Fruit fly (Drosophila melanogaster) whole organism, pupa: ENCODE data around the gene EndoU.

ENCODE experiments used
- CG10348 ChIP-seq: fragments of 200-800 bp; sonication (Bioruptor generic); IDR thresholded peaks from 2 replicates; pipeline ENCODE4 v1.3.6; 2022; ENCODE audit warnings: missing biosample characterization, missing genetic modification characterization
- CG12605 ChIP-seq: fragments of 200-800 bp; sonication (Bioruptor generic); IDR thresholded peaks from 2 replicates; pipeline ENCODE4 v1.3.6; 2022; ENCODE audit warnings: missing biosample characterization, missing genetic modification characterization
- CG13204 ChIP-seq: fragments of 200-800 bp; sonication (Bioruptor generic); optimal IDR thresholded peaks from 2 replicates; lab custom pipeline; 2018; ENCODE audit warnings: missing biosample characterization, mild to moderate bottlenecking, missing genetic modification characterization, moderate library complexity
- CG14655 ChIP-seq: fragments of 200-800 bp; sonication (Bioruptor generic); optimal IDR thresholded peaks from 3 replicates; lab custom pipeline; 2017; ENCODE audit warnings: mild to moderate bottlenecking, missing biosample characterization, missing genetic modification reagents, missing genetic modification characterization
- CG15710 ChIP-seq: fragments of 200-800 bp; sonication (Bioruptor generic); optimal IDR thresholded peaks from 2 replicates; lab custom pipeline; 2018; ENCODE audit warnings: missing biosample characterization, mild to moderate bottlenecking, missing genetic modification characterization, moderate library complexity
- CG17806 ChIP-seq: fragments of 200-800 bp; sonication (Bioruptor generic); optimal IDR thresholded peaks from 2 replicates; lab custom pipeline; 2018; ENCODE audit warnings: missing biosample characterization, mild to moderate bottlenecking, missing genetic modification characterization, moderate library complexity
- CG32121 ChIP-seq: fragments of 200-800 bp; sonication (Bioruptor generic); IDR thresholded peaks from 2 replicates; pipeline ENCODE4 v1.3.6; 2022; ENCODE audit warnings: missing biosample characterization, missing genetic modification characterization
- CG34367 ChIP-seq: fragments of 200-800 bp; sonication (Bioruptor generic); optimal IDR thresholded peaks from 2 replicates; lab custom pipeline; 2018; ENCODE audit warnings: missing biosample characterization, mild to moderate bottlenecking, missing genetic modification characterization
- CG4496 ChIP-seq: fragments of 200-800 bp; sonication (Bioruptor generic); IDR thresholded peaks from 3 replicates; pipeline ENCODE4 v1.3.6; 2022; ENCODE audit warnings: missing biosample characterization, missing genetic modification characterization
- CG8159 ChIP-seq: fragments of 200-800 bp; sonication (Bioruptor generic); optimal IDR thresholded peaks from 3 replicates; lab custom pipeline; 2018; ENCODE audit warnings: missing biosample characterization, mild to moderate bottlenecking, missing genetic modification characterization, moderate library complexity
- CG8301 ChIP-seq: fragments of 200-800 bp; sonication (Bioruptor generic); optimal IDR thresholded peaks from 2 replicates; lab custom pipeline; 2018; ENCODE audit warnings: missing biosample characterization, mild to moderate bottlenecking, missing genetic modification characterization
- CG9948 ChIP-seq: fragments of 200-800 bp; sonication (Bioruptor generic); optimal IDR thresholded peaks from 2 replicates; lab custom pipeline; 2018; ENCODE audit warnings: missing biosample characterization, mild to moderate bottlenecking, missing genetic modification characterization, moderate library complexity
- D1 ChIP-seq: fragments of 200-800 bp; sonication (Bioruptor generic); optimal IDR thresholded peaks from 2 replicates; lab custom pipeline; 2018; ENCODE audit warnings: missing biosample characterization, mild to moderate bottlenecking, missing genetic modification characterization, moderate library complexity
- EcR ChIP-seq: fragments of 200-800 bp; sonication (Bioruptor generic); optimal IDR thresholded peaks from 3 replicates; lab custom pipeline; 2019; ENCODE audit warnings: missing biosample characterization, missing genetic modification characterization, mild to moderate bottlenecking, moderate library complexity, missing genetic modification reagents
- Ets98B ChIP-seq: fragments of 200-800 bp; sonication (Bioruptor generic); IDR thresholded peaks from 2 replicates; pipeline ENCODE4 v1.3.6; 2022; ENCODE audit warnings: missing biosample characterization, missing genetic modification characterization
- Pif1A ChIP-seq: fragments of 200-800 bp; sonication (Bioruptor generic); optimal IDR thresholded peaks from 3 replicates; lab custom pipeline; 2016; ENCODE audit warnings: missing biosample characterization, missing genetic modification characterization
- Pif1B ChIP-seq: fragments of 200-800 bp; sonication (Bioruptor generic); optimal IDR thresholded peaks from 3 replicates; lab custom pipeline; 2016; ENCODE audit warnings: missing biosample characterization, missing genetic modification characterization
- Snoo ChIP-seq: fragments of 200-800 bp; sonication (Bioruptor generic); optimal IDR thresholded peaks from 3 replicates; lab custom pipeline; 2017; ENCODE audit warnings: missing biosample characterization, mild to moderate bottlenecking, missing genetic modification characterization, inconsistent platforms
- fd96Ca ChIP-seq: fragments of 200-800 bp; sonication (Bioruptor generic); IDR thresholded peaks from 3 replicates; pipeline ENCODE4 v1.3.6; 2022; ENCODE audit warnings: missing biosample characterization, missing genetic modification characterization
- gl ChIP-seq: fragments of 200-800 bp; sonication (Bioruptor generic); optimal IDR thresholded peaks from 2 replicates; lab custom pipeline; 2018; ENCODE audit warnings: missing biosample characterization, mild to moderate bottlenecking, missing genetic modification characterization
- rn ChIP-seq: fragments of 200-800 bp; sonication (Bioruptor generic); IDR thresholded peaks from 2 replicates; pipeline ENCODE4 v1.3.6; 2022; ENCODE audit warnings: missing biosample characterization, missing genetic modification characterization

The EndoU gene

dm6 chr3R:15927172-15927571 is 19.0 kb downstream of the EndoU start:
- TF ChIP-seq CG8159 (tag; lab: Kevin White, UChicago) (no peak), CG34367 (tag; lab: Kevin White, UChicago) (no peak), CG32121 (peak; percentile 75), CG10348 (GFP tag; lab: Robert Waterston, UW) (no peak), Pif1B (GFP tag; lab: Kevin White, UChicago) (no peak), CG15710 (tag; lab: Kevin White, UChicago) (no peak), Ets98B (GFP tag; lab: Robert Waterston, UW) (peak; percentile 70), D1 (no peak), Snoo (tag; lab: Kevin White, UChicago) (no peak), CG14655 (GFP tag; lab: Kevin White, UChicago) (no peak), fd96Ca (GFP tag; lab: Robert Waterston, UW) (peak; percentile 74), Pif1A (no peak), CG12605 (GFP tag; lab: Robert Waterston, UW) (no peak), CG9948 (tag; lab: Kevin White, UChicago) (no peak), CG8301 (tag; lab: Kevin White, UChicago) (peak; percentile 74), EcR (GFP tag; lab: Kevin White, UChicago) (no peak), rn (no peak), CG4496 (peak; percentile 86), CG13204 (GFP tag; lab: Kevin White, UChicago) (no peak), CG17806 (tag; lab: Kevin White, UChicago) (no peak), gl (tag; lab: Kevin White, UChicago) (no peak)

- TF ChIP-seq Ets98B (GFP tag; lab: Robert Waterston, UW) (no peak), rn (no peak), CG32121 (no peak), Snoo (tag; lab: Kevin White, UChicago) (no peak), CG15710 (tag; lab: Kevin White, UChicago) (no peak), Pif1B (GFP tag; lab: Kevin White, UChicago) (no peak), CG10348 (GFP tag; lab: Robert Waterston, UW) (no peak), CG14655 (GFP tag; lab: Kevin White, UChicago) (no peak), CG12605 (GFP tag; lab: Robert Waterston, UW) (no peak), CG17806 (tag; lab: Kevin White, UChicago) (no peak), CG8159 (tag; lab: Kevin White, UChicago) (no peak), CG13204 (GFP tag; lab: Kevin White, UChicago) (no peak), CG4496 (no peak)
Observed at dm6 chr3R:15928127-15928526, 19.9 kb downstream of the EndoU start.

dm6 chr3R:15930050-15930449 is 21.9 kb downstream of the EndoU start:
- TF ChIP-seq Ets98B (GFP tag; lab: Robert Waterston, UW) (no peak), CG13204 (GFP tag; lab: Kevin White, UChicago) (no peak), CG8301 (tag; lab: Kevin White, UChicago) (no peak), CG9948 (tag; lab: Kevin White, UChicago) (no peak), Pif1A (no peak), EcR (GFP tag; lab: Kevin White, UChicago) (no peak), rn (no peak), D1 (no peak), CG34367 (tag; lab: Kevin White, UChicago) (no peak), CG10348 (GFP tag; lab: Robert Waterston, UW) (no peak), Snoo (tag; lab: Kevin White, UChicago) (no peak), fd96Ca (GFP tag; lab: Robert Waterston, UW) (no peak), CG17806 (tag; lab: Kevin White, UChicago) (no peak), CG12605 (GFP tag; lab: Robert Waterston, UW) (no peak), CG32121 (no peak), Pif1B (GFP tag; lab: Kevin White, UChicago) (no peak), CG14655 (GFP tag; lab: Kevin White, UChicago) (no peak)

DNA sequence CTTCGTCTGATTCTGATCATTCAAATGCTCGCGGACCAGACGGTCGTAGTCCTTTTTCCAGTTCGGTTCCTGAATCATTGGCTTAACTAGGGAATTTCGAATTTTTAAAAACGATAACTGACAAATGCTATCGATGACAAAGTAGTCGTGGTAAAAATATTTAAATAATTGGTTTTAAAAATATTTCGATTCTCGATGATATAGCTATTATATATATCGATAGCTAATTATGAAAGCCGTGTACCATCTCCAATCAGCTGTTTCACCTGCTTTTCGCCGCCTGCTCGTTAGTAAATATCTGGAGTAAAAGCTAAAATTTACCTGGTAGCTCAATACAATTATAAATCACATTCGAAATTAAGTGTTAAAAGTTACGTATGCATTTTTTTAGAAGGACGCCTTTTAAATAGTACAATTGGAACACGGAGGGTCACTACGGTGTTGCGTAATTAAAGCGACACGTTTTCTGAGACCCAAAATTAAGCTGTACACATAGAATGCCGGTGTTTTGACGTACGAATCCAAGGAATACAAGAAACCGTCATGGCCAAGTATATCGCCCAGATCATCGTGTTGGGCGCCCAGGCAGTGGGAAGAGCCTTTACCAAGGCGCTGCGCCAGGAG is 25.5 kb downstream of the EndoU start, which contains the start of the genes CG5478 and blp:
TSS of gene CG5478 (minus strand) at position 126 of the 624 bp plus-strand sequence.
TSS of gene blp (plus strand) at position 239 of the 624 bp plus-strand sequence.
- TF ChIP-seq CG4496 = 0 out of 3 replicates have a peak, but pooled peaks have one; percentile 8
- TF ChIP-seq fd96Ca (GFP tag; lab: Robert Waterston, UW) = no peak
- TF ChIP-seq, all 21 proteins: peak for 1

DNA sequence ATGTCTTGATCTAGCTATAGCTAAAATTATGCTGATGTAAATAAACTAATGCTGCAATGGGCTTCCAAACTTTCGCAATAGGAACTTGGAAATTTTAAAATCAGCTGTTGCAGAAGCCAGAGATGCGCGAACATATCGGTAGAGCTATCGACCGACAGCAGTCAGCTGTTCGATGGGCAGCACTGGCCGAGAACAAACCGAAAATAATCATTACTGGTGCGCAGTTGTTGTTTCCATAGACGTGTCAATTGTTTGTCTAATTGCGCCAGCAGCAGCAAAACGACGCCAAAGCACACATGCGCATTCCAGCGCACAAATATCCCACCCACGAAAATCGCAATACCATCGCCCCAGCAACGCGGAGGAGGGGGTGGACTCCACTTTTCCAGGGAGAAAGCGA is 26.8 kb downstream of the EndoU start, which contains the start of gene Sap47:
TSS of gene Sap47 (plus strand) at position 149 of the 400 bp plus-strand sequence.
- 0 out of 3 replicates have a peak, but pooled peaks have one; percentile 12 for TF ChIP-seq CG4496
- TF ChIP-seq CG32121 = peak; percentile 18; the same call in 1 of the 2 replicates
- TF ChIP-seq CG8301 (tag; lab: Kevin White, UChicago) = no peak

DNA sequence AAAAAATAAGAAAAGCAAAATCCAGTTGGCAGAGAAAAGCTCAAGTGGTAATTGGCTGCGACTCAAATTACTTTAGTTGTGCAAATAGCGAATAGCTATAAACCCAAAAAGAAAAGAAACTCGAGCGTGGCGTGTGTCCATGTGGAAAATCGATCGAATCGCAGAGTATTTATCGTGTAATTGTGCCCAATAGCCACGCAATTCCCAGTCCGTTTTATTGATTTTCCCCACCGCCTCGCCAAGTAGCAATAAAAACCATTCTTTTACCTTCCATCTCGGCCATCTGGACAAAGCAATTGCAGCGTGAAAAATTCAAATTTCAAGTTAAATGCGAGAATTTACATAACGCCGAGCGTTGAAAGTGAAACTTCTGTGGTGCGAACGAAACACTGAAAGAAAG is 27.3 kb downstream of the EndoU start:
- TF ChIP-seq fd96Ca (GFP tag; lab: Robert Waterston, UW) = no peak
- no peak for TF ChIP-seq D1
- TF ChIP-seq CG8159 (tag; lab: Kevin White, UChicago) = no peak
- TF ChIP-seq EcR (GFP tag; lab: Kevin White, UChicago) = no peak
- no peak for TF ChIP-seq Pif1B (GFP tag; lab: Kevin White, UChicago)
- no peak for TF ChIP-seq CG13204 (GFP tag; lab: Kevin White, UChicago)
- TF ChIP-seq rn = no peak
- no peak for TF ChIP-seq Snoo (tag; lab: Kevin White, UChicago)
- no peak for TF ChIP-seq CG9948 (tag; lab: Kevin White, UChicago)
- TF ChIP-seq CG4496 = no peak
- no peak for TF ChIP-seq CG8301 (tag; lab: Kevin White, UChicago)
- TF ChIP-seq CG12605 (GFP tag; lab: Robert Waterston, UW) = no peak
- no peak for TF ChIP-seq CG34367 (tag; lab: Kevin White, UChicago)
